Fruit fly (Drosophila melanogaster): ENCODE results near the gene Syx7.
A peak's percentile ranks its signal among the peaks of the same experiment; 100 is the strongest.

Syx7 gene

dm6 chr3L:21482100-21482499 is 36.5 kb downstream of the Syx7 start:
- TF ChIP-seq Jra (GFP tag; optimal IDR thresholded peaks at IDR 0.05) (no peak), Dif (GFP tag; optimal IDR thresholded peaks at IDR 0.05; ENCODE audit: partially characterized antibody) (no peak), brk (GFP tag; optimal IDR thresholded peaks at IDR 0.05) (no peak), pan (optimal IDR thresholded peaks at IDR 0.05) (no peak), ey (GFP tag; optimal IDR thresholded peaks at IDR 0.05) (no peak), Sp1 (GFP tag; optimal IDR thresholded peaks at IDR 0.05) (no peak), N (GFP tag; optimal IDR thresholded peaks at IDR 0.05) (no peak), HLH106 (tag; optimal IDR thresholded peaks at IDR 0.05) (no peak), h (GFP tag; optimal IDR thresholded peaks at IDR 0.05) (no peak), rgr (GFP tag; optimal IDR thresholded peaks at IDR 0.05) (no peak), foxo (GFP tag; optimal IDR thresholded peaks at IDR 0.05) (no peak), dsf (GFP tag; optimal IDR thresholded peaks at IDR 0.05; ENCODE audit: borderline replicate concordance) (no peak), Hr83 (GFP tag; optimal IDR thresholded peaks at IDR 0.05; ENCODE audit: poor library complexity, severe bottlenecking) (no peak), dmrt93B (GFP tag; optimal IDR thresholded peaks at IDR 0.05) (no peak)

- TF ChIP-seq dsf (GFP tag; optimal IDR thresholded peaks at IDR 0.05; ENCODE audit: borderline replicate concordance): no peak
- no peak for TF ChIP-seq GATAd (GFP tag; optimal IDR thresholded peaks at IDR 0.05)
- no peak for TF ChIP-seq OdsH (GFP tag; optimal IDR thresholded peaks at IDR 0.05)
- peak; percentile 98 for TF ChIP-seq Myc (optimal IDR thresholded peaks at IDR 0.05)
- peak; percentile 2 for TF ChIP-seq psq (GFP tag; optimal IDR thresholded peaks at IDR 0.05)
- TF ChIP-seq Hnf4 (GFP tag; optimal IDR thresholded peaks at IDR 0.05): no peak
- no peak for TF ChIP-seq foxo (GFP tag; optimal IDR thresholded peaks at IDR 0.05)
- TF ChIP-seq Hr78 (GFP tag; optimal IDR thresholded peaks at IDR 0.05): no peak
- no peak for TF ChIP-seq dl (GFP tag; optimal IDR thresholded peaks at IDR 0.05; ENCODE audit: insufficient read depth in 1 of 2, partially characterized antibody in 2 of 2)
- no peak for TF ChIP-seq Sp1 (GFP tag; optimal IDR thresholded peaks at IDR 0.05)
Measured at dm6 chr3L:21483837-21484236, 38.2 kb downstream of the Syx7 start.

DNA sequence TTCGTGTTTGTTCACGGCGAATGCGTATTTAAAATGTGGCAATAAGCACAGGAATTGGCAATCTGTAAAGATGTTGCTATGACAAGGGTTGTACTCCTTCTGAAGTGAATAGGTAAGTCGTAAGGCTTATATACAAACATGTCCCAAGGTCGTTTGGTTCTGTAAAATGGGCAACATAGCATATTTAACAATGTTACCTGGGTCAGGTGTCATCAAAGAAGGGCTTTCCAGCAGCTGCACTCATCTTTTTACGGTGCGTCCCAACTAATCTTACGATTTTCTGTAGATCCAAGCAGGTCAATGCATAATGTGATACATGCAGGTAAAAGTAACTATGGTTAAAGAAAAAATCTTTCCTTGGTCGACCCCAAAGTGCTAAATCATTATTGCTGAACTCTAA is 44.9 kb downstream of the Syx7 start, which contains the start of gene Neu2:
Gene Neu2 (minus strand): TSS at position 101 of the 400 bp plus-strand sequence.
- TF ChIP-seq Abd-B (GFP tag; optimal IDR thresholded peaks at IDR 0.05) (no peak), Vsx2 (GFP tag; optimal IDR thresholded peaks at IDR 0.05; ENCODE audit: partially characterized antibody) (no peak), dl (GFP tag; optimal IDR thresholded peaks at IDR 0.05; ENCODE audit: insufficient read depth in 1 of 2, partially characterized antibody in 2 of 2) (no peak), rgr (GFP tag; optimal IDR thresholded peaks at IDR 0.05) (no peak), Hnf4 (GFP tag; optimal IDR thresholded peaks at IDR 0.05) (no peak), CG32264 (GFP tag; optimal IDR thresholded peaks at IDR 0.05) (no peak), Hr78 (GFP tag; optimal IDR thresholded peaks at IDR 0.05) (no peak), woc (GFP tag; optimal IDR thresholded peaks at IDR 0.05) (no peak), usp (GFP tag; optimal IDR thresholded peaks at IDR 0.05) (no peak), HLH106 (tag; optimal IDR thresholded peaks at IDR 0.05) (no peak), Jra (GFP tag; optimal IDR thresholded peaks at IDR 0.05) (no peak), fru (GFP tag; optimal IDR thresholded peaks at IDR 0.05) (no peak), dsf (GFP tag; optimal IDR thresholded peaks at IDR 0.05; ENCODE audit: borderline replicate concordance) (no peak), h (GFP tag; optimal IDR thresholded peaks at IDR 0.05) (no peak), OdsH (GFP tag; optimal IDR thresholded peaks at IDR 0.05) (no peak), lola (GFP tag; optimal IDR thresholded peaks at IDR 0.05) (no peak), Mio (GFP tag; optimal IDR thresholded peaks at IDR 0.05) (no peak), pan (optimal IDR thresholded peaks at IDR 0.05) (no peak)

DNA sequence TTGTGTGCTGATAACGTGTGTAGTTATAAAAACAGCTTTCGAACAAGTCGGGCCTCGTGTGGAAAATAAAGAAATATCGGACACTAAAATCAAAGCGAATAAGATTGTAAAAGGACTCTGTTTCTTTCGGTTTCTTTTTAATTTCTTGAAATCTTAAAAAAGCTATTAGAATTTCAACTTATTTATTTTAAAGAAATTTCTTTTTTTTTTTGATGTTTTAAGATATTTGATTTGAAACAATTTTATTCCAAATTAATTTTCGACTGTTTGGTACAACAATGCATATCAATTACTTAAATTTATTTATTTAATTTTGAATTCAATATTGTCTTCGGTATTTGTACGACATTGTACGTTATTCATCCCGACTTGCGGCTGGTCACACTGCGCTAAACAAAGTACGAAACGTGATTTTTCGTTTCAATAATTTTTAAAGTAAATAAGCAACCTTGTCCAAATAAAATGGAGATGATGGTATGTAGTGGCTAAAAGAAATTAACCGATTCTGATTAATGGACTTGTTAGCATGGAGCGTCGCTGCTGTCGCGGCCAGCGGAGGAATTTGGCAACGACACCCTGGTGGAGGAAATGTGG is 47.2 kb downstream of the Syx7 start, which contains the start of the genes CG7202 and CG7519:
Gene CG7202 (minus strand): TSS at position 51 of the 594 bp plus-strand sequence.
Gene CG7519 (plus strand): TSS at position 361 of the 594 bp plus-strand sequence.
- TF ChIP-seq foxo (GFP tag; optimal IDR thresholded peaks at IDR 0.05) (no peak), Vsx2 (GFP tag; optimal IDR thresholded peaks at IDR 0.05; ENCODE audit: partially characterized antibody) (peak; percentile 11), lola (GFP tag; optimal IDR thresholded peaks at IDR 0.05) (no peak)

DNA sequence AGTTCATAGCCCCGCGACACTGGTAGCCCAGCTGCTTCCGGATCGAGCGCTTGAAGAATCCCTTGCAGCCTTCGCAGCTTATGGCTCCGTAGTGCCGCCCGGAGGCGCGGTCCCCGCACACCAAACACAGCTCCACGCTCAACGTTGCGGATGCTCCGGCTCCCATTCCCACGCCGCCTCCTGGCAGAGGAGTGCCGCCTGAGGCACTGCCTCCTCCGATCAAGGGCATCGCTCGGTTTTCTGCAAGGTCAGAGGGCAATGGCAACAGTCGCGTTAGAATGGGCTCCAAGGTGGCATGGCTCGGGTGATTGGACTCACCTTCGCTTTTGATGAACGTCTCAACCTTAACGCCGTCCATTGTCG is 50.8 kb downstream of the Syx7 start:
- TF ChIP-seq Dfd (GFP tag; optimal IDR thresholded peaks at IDR 0.05): no peak
- no peak for TF ChIP-seq Mio (GFP tag; optimal IDR thresholded peaks at IDR 0.05)
